Worm (Caenorhabditis elegans) whole organism, young adult: ENCODE measurements around the gene kin-5.

Source experiments
- B0019.2 ChIP-seq: fragments of 200-800 bp; sonication (Bioruptor generic); conservative IDR thresholded peaks from 2 replicates; pipeline ENCODE4 v1.3.6; 2022; ENCODE audit warnings: missing genetic modification reagents, missing genetic modification characterization, missing compliant biosample characterization
- B0035.1 ChIP-seq: sonication (generic microtip); optimal IDR thresholded peaks from 2 replicates; lab custom pipeline; 2016; ENCODE audit warnings: missing genetic modification characterization, mild to moderate bottlenecking, missing compliant biosample characterization, missing genotype, missing genetic modification reagents
- B0336.3 ChIP-seq: fragments of 200-800 bp; sonication (Bioruptor generic); IDR thresholded peaks from 2 replicates; pipeline ENCODE4 v1.3.6; 2022; ENCODE audit warnings: missing genetic modification characterization, missing compliant biosample characterization
- C06A6.2 ChIP-seq: fragments of 200-800 bp; sonication (Bioruptor generic); conservative IDR thresholded peaks from 2 replicates; pipeline ENCODE4 v1.3.6; 2022; ENCODE audit warnings: missing genetic modification characterization, missing compliant biosample characterization
- F23B12.7 ChIP-seq: sonication (generic microtip); optimal IDR thresholded peaks from 2 replicates; lab custom pipeline; 2017; ENCODE audit warnings: missing genetic modification characterization, mild to moderate bottlenecking, missing compliant biosample characterization, antibody characterized with exemption, moderate library complexity; ENCODE audit not compliant: insufficient read depth
- F52B5.7 ChIP-seq: sonication (generic microtip); optimal IDR thresholded peaks from 2 replicates; lab custom pipeline; 2016; ENCODE audit warnings: mild to moderate bottlenecking, missing genetic modification characterization, missing compliant biosample characterization
- K11D2.4 ChIP-seq: fragments of 200-800 bp; sonication (Bioruptor generic); IDR thresholded peaks from 2 replicates; pipeline ENCODE4 v1.3.6; 2022; ENCODE audit warnings: missing genetic modification reagents, missing genetic modification characterization, missing compliant biosample characterization
- K12H6.12 ChIP-seq: fragments of 200-800 bp; sonication (Bioruptor generic); optimal IDR thresholded peaks from 2 replicates; lab custom pipeline; 2018; ENCODE audit warnings: mild to moderate bottlenecking, missing genetic modification characterization, missing compliant biosample characterization
- Y53F4B.3 ChIP-seq: fragments of 200-800 bp; sonication (Bioruptor generic); IDR thresholded peaks from 2 replicates; pipeline ENCODE4 v1.3.6; 2022; ENCODE audit warnings: missing genetic modification reagents, missing genetic modification characterization, missing compliant biosample characterization
- Y53G8AR.9 ChIP-seq: fragments of 200-800 bp; sonication (Bioruptor generic); conservative IDR thresholded peaks from 2 replicates; pipeline ENCODE4 v1.3.6; 2022; ENCODE audit warnings: missing genetic modification reagents, missing genetic modification characterization, missing compliant biosample characterization
- Y79H2A.3 ChIP-seq: fragments of 200-800 bp; sonication (Bioruptor generic); conservative IDR thresholded peaks from 2 replicates; pipeline ENCODE4 v1.3.6; 2022; ENCODE audit warnings: missing genetic modification reagents, missing genetic modification characterization, missing compliant biosample characterization
- Y95B8A.8 ChIP-seq: fragments of 200-800 bp; sonication (Bioruptor generic); IDR thresholded peaks from 2 replicates; pipeline ENCODE4 v1.3.6; 2022; ENCODE audit warnings: missing genetic modification reagents, missing genetic modification characterization, missing compliant biosample characterization
- ama-1 ChIP-seq, 3 experiments: fragments of 150-350 bp in 1 of 3; sonication (generic microtip) in 2 of 3; optimal IDR thresholded peaks; 2 replicates each; lab custom pipeline; 2014 to 2018; ENCODE audit warnings: missing biosample characterization in 2 of 3, missing genetic modification characterization in 2 of 3, missing genetic modification reagents in 2 of 3
- aptf-3 ChIP-seq: fragments of 200-800 bp; sonication (Bioruptor generic); IDR thresholded peaks from 2 replicates; pipeline ENCODE4 v1.3.6; 2022; ENCODE audit warnings: missing genetic modification characterization, missing compliant biosample characterization
- athp-1 ChIP-seq: sonication (generic microtip); optimal IDR thresholded peaks from 2 replicates; lab custom pipeline; 2017; ENCODE audit warnings: mild to moderate bottlenecking, missing genetic modification characterization, missing compliant biosample characterization
- bed-2 ChIP-seq: fragments of 200-800 bp; sonication (Bioruptor generic); IDR thresholded peaks from 2 replicates; pipeline ENCODE4 v1.3.6; 2022; ENCODE audit warnings: missing genetic modification reagents, missing genetic modification characterization, missing compliant biosample characterization
- ccch-3 ChIP-seq: fragments of 200-800 bp; sonication (Bioruptor generic); optimal IDR thresholded peaks from 2 replicates; lab custom pipeline; 2018; ENCODE audit warnings: mild to moderate bottlenecking, missing genetic modification characterization, missing compliant biosample characterization
- cebp-1 ChIP-seq, 2 experiments: fragments of 200-800 bp in 1 of 2; sonication (Bioruptor generic) in 1 of 2; sonication (generic microtip) in 1 of 2; IDR thresholded peaks in 1 of 2; optimal IDR thresholded peaks in 1 of 2; 2 replicates each; pipeline versions ENCODE4 v1.3.6 to Lab custom; 2017 to 2022; ENCODE audit warnings: missing compliant biosample characterization in 2 of 2, missing genetic modification characterization in 2 of 2, mild to moderate bottlenecking in 1 of 2, missing genetic modification reagents in 1 of 2, moderate library complexity in 1 of 2
- ceh-27 ChIP-seq: fragments of 200-800 bp; sonication (Bioruptor generic); optimal IDR thresholded peaks from 2 replicates; lab custom pipeline; 2018; ENCODE audit warnings: mild to moderate bottlenecking, missing genetic modification characterization, moderate library complexity, missing compliant biosample characterization
- ceh-79 ChIP-seq: sonication (generic microtip); optimal IDR thresholded peaks from 2 replicates; lab custom pipeline; 2017; ENCODE audit warnings: mild to moderate bottlenecking, missing genetic modification characterization, missing compliant biosample characterization
- ceh-91 ChIP-seq: fragments of 200-800 bp; sonication (Bioruptor generic); IDR thresholded peaks from 2 replicates; pipeline ENCODE4 v1.3.6; 2022; ENCODE audit warnings: missing genetic modification reagents, missing genetic modification characterization, missing compliant biosample characterization
- efl-1 ChIP-seq: fragments of 150-350 bp; optimal IDR thresholded peaks from 2 replicates; lab custom pipeline; 2014; ENCODE audit warnings: missing biosample characterization, missing genetic modification reagents, missing genetic modification characterization
- egl-18 ChIP-seq: fragments of 200-800 bp; sonication (Bioruptor generic); IDR thresholded peaks from 2 replicates; pipeline ENCODE4 v1.3.6; 2022; ENCODE audit warnings: missing genetic modification reagents, missing genetic modification characterization, missing compliant biosample characterization
- fkh-3 ChIP-seq: sonication (generic microtip); optimal IDR thresholded peaks from 2 replicates; lab custom pipeline; 2016; ENCODE audit warnings: mild to moderate bottlenecking, missing genetic modification characterization, missing compliant biosample characterization
- gei-17 ChIP-seq: fragments of 200-800 bp; sonication (Bioruptor generic); optimal IDR thresholded peaks from 2 replicates; lab custom pipeline; 2018; ENCODE audit warnings: mild to moderate bottlenecking, missing genetic modification characterization, missing compliant biosample characterization
- hlh-12 ChIP-seq: sonication (generic microtip); optimal IDR thresholded peaks from 2 replicates; lab custom pipeline; 2016; ENCODE audit warnings: missing genetic modification characterization, missing compliant biosample characterization
- hmg-1.2 ChIP-seq: fragments of 200-800 bp; sonication (Bioruptor generic); IDR thresholded peaks from 2 replicates; pipeline ENCODE4 v1.3.6; 2022; ENCODE audit warnings: missing genetic modification reagents, missing genetic modification characterization, missing compliant biosample characterization
- let-526 ChIP-seq: fragments of 200-800 bp; sonication (Bioruptor generic); IDR thresholded peaks from 2 replicates; pipeline ENCODE4 v1.3.6; 2022; ENCODE audit warnings: missing genetic modification reagents, missing genetic modification characterization, missing compliant biosample characterization
- let-607 ChIP-seq, 2 experiments: fragments of 200-800 bp in 1 of 2; sonication (Bioruptor generic) in 1 of 2; sonication (generic microtip) in 1 of 2; optimal IDR thresholded peaks; 2 replicates each; lab custom pipeline; 2016 to 2018; ENCODE audit warnings: mild to moderate bottlenecking in 2 of 2, missing compliant biosample characterization in 2 of 2, missing genetic modification characterization in 2 of 2, moderate library complexity in 2 of 2, missing genotype in 1 of 2
- lin-26 ChIP-seq: fragments of 200-800 bp; sonication (Bioruptor generic); IDR thresholded peaks from 2 replicates; pipeline ENCODE4 v1.3.6; 2022; ENCODE audit warnings: missing genetic modification reagents, missing genetic modification characterization, missing compliant biosample characterization
- lsl-1 ChIP-seq: fragments of 200-800 bp; sonication (Bioruptor generic); optimal IDR thresholded peaks from 2 replicates; lab custom pipeline; 2018; ENCODE audit warnings: mild to moderate bottlenecking, missing genetic modification characterization, moderate library complexity, missing compliant biosample characterization
- lsy-27 ChIP-seq: sonication (generic microtip); optimal IDR thresholded peaks from 2 replicates; lab custom pipeline; 2017; ENCODE audit warnings: missing genetic modification characterization, mild to moderate bottlenecking, missing compliant biosample characterization, antibody characterized with exemption, missing genotype, borderline replicate concordance; ENCODE audit not compliant: insufficient read depth
- madf-10 ChIP-seq: sonication (generic microtip); optimal IDR thresholded peaks from 2 replicates; lab custom pipeline; 2016; ENCODE audit warnings: mild to moderate bottlenecking, missing genetic modification characterization, missing compliant biosample characterization
- nhr-120 ChIP-seq: fragments of 200-800 bp; sonication (Bioruptor generic); IDR thresholded peaks from 2 replicates; pipeline ENCODE4 v1.3.6; 2022; ENCODE audit warnings: missing genetic modification characterization, missing compliant biosample characterization
- nhr-27 ChIP-seq: fragments of 200-800 bp; sonication (Bioruptor generic); optimal IDR thresholded peaks from 2 replicates; lab custom pipeline; 2018; ENCODE audit warnings: mild to moderate bottlenecking, missing genetic modification characterization, moderate library complexity, missing compliant biosample characterization
- nhr-80 ChIP-seq: sonication (generic microtip); optimal IDR thresholded peaks from 2 replicates; lab custom pipeline; 2016; ENCODE audit warnings: missing genetic modification characterization, missing compliant biosample characterization
- nhr-90 ChIP-seq: sonication (generic microtip); optimal IDR thresholded peaks from 2 replicates; lab custom pipeline; 2016; ENCODE audit warnings: missing genotype, mild to moderate bottlenecking, missing genetic modification characterization, missing compliant biosample characterization
- rcor-1 ChIP-seq: fragments of 200-800 bp; sonication (Bioruptor generic); IDR thresholded peaks from 2 replicates; pipeline ENCODE4 v1.3.6; 2022; ENCODE audit warnings: missing genetic modification reagents, missing genetic modification characterization, missing compliant biosample characterization
- rec-8 ChIP-seq, 2 experiments: sonication (generic microtip); optimal IDR thresholded peaks; 2 replicates each; lab custom pipeline; 2016; ENCODE audit warnings: mild to moderate bottlenecking in 2 of 2, missing genetic modification characterization in 2 of 2, missing genetic modification reagents in 2 of 2, missing genotype in 2 of 2, missing biosample characterization in 1 of 2, missing compliant biosample characterization in 1 of 2, moderate library complexity in 1 of 2
- sdz-38 ChIP-seq: sonication (generic microtip); optimal IDR thresholded peaks from 2 replicates; lab custom pipeline; 2016; ENCODE audit warnings: missing genotype, missing genetic modification characterization, missing compliant biosample characterization
- snpc-1.3 ChIP-seq: sonication (generic microtip); optimal IDR thresholded peaks from 2 replicates; lab custom pipeline; 2017; ENCODE audit warnings: missing genetic modification characterization, mild to moderate bottlenecking, missing compliant biosample characterization, antibody characterized with exemption, moderate library complexity, missing genotype, missing genetic modification reagents; ENCODE audit not compliant: insufficient read depth
- tlf-1 ChIP-seq: fragments of 200-800 bp; sonication (Bioruptor generic); optimal IDR thresholded peaks from 2 replicates; lab custom pipeline; 2018; ENCODE audit warnings: mild to moderate bottlenecking, missing genetic modification characterization, missing compliant biosample characterization
- xnd-1 ChIP-seq: sonication (generic microtip); optimal IDR thresholded peaks from 2 replicates; lab custom pipeline; 2016; ENCODE audit warnings: missing genotype, missing genetic modification reagents, missing genetic modification characterization, missing compliant biosample characterization
- ztf-18 ChIP-seq: sonication (generic microtip); optimal IDR thresholded peaks from 2 replicates; lab custom pipeline; 2016; ENCODE audit warnings: missing genotype, mild to moderate bottlenecking, missing genetic modification characterization, missing compliant biosample characterization
- ztf-22 ChIP-seq: fragments of 200-800 bp; sonication (Bioruptor generic); optimal IDR thresholded peaks from 2 replicates; lab custom pipeline; 2018; ENCODE audit warnings: mild to moderate bottlenecking, missing genetic modification characterization, moderate library complexity, missing compliant biosample characterization
- ztf-25 ChIP-seq: fragments of 200-800 bp; sonication (Bioruptor generic); IDR thresholded peaks from 2 replicates; pipeline ENCODE4 v1.3.6; 2022; ENCODE audit warnings: missing genetic modification reagents, missing genetic modification characterization, missing compliant biosample characterization

kin-5 gene

ce11 chrIV:9994895-9995394 is 26.0 kb upstream of the kin-5 start, which contains the start of gene uba-1 (continued):
- TF ChIP-seq ceh-91 (peak; percentile 73; the same call in 1 of the 2 replicates), efl-1 (GFP tag; lab: Kevin White, UChicago) (peak; percentile 94), nhr-120 (no peak), ccch-3 (no peak), madf-10 (tag; lab: Kevin White, UChicago) (peak; percentile 53), nhr-27 (tag; lab: Kevin White, UChicago) (no peak), rec-8 (tag; optimal IDR thresholded peaks at IDR 0.05; lab: Kevin White, UChicago) (peak in 1 of 2 experiments; percentile 27), let-526 (GFP tag; lab: Robert Waterston, UW) (no peak), bed-2 (GFP tag; lab: Robert Waterston, UW) (no peak), athp-1 (tag; lab: Kevin White, UChicago) (peak; percentile 53), ztf-25 (GFP tag; lab: Robert Waterston, UW) (no peak), egl-18 (no peak), ama-1 (optimal IDR thresholded peaks at IDR 0.05; lab: Kevin White, UChicago) (no peak), ama-1 (GFP tag; optimal IDR thresholded peaks at IDR 0.05; lab: Kevin White, UChicago) (peak; percentile 28 to 37), B0336.3 (peak; percentile 94), hlh-12 (tag; lab: Kevin White, UChicago) (no peak), B0019.2 (GFP tag; lab: Robert Waterston, UW) (peak; percentile 64; the same call in 1 of the 2 replicates), ztf-22 (peak; percentile 31), K12H6.12 (tag; lab: Kevin White, UChicago) (no peak), Y79H2A.3 (GFP tag; lab: Robert Waterston, UW) (no peak), cebp-1 (GFP tag; IDR thresholded peaks at IDR 0.05; lab: Robert Waterston, UW) (peak; percentile 49; the same call in 1 of the 2 replicates), cebp-1 (tag; optimal IDR thresholded peaks at IDR 0.05; lab: Kevin White, UChicago) (peak; percentile 94), Y95B8A.8 (GFP tag; lab: Robert Waterston, UW) (no peak), tlf-1 (peak; percentile 87), ceh-27 (peak; percentile 46), nhr-80 (tag; lab: Kevin White, UChicago) (peak; percentile 7), Y53G8AR.9 (GFP tag; lab: Robert Waterston, UW) (peak; percentile 89), sdz-38 (tag; lab: Kevin White, UChicago) (no peak), fkh-3 (tag; lab: Kevin White, UChicago) (no peak), B0035.1 (tag; lab: Kevin White, UChicago) (no peak), C06A6.2 (no peak; the same call in 1 of the 2 replicates), aptf-3 (GFP tag; lab: Robert Waterston, UW) (no peak), rcor-1 (GFP tag; lab: Robert Waterston, UW) (0 out of 2 replicates have a peak, but pooled peaks have one; percentile 6), lsl-1 (peak; percentile 70), Y53F4B.3 (GFP tag; lab: Robert Waterston, UW) (no peak), let-607 (tag; optimal IDR thresholded peaks at IDR 0.05; lab: Kevin White, UChicago) (peak; percentile 24 to 30), K11D2.4 (GFP tag; lab: Robert Waterston, UW) (0 out of 2 replicates have a peak, but pooled peaks have one; percentile 18), snpc-1.3 (peak; percentile 14), ceh-79 (tag; lab: Kevin White, UChicago) (no peak), xnd-1 (peak; percentile 75), F52B5.7 (peak; percentile 35), lsy-27 (tag; lab: Kevin White, UChicago) (no peak), nhr-90 (tag; lab: Kevin White, UChicago) (peak; percentile 13), lin-26 (peak; percentile 11; the same call in 1 of the 2 replicates), ztf-18 (tag; lab: Kevin White, UChicago) (no peak), hmg-1.2 (GFP tag; lab: Robert Waterston, UW) (peak; percentile 53), gei-17 (no peak), F23B12.7 (tag; lab: Kevin White, UChicago) (peak; percentile 59)
